Worm (Caenorhabditis elegans): Measurements from ENCODE around the gene F08G12.11.

F08G12.11 gene

DNA sequence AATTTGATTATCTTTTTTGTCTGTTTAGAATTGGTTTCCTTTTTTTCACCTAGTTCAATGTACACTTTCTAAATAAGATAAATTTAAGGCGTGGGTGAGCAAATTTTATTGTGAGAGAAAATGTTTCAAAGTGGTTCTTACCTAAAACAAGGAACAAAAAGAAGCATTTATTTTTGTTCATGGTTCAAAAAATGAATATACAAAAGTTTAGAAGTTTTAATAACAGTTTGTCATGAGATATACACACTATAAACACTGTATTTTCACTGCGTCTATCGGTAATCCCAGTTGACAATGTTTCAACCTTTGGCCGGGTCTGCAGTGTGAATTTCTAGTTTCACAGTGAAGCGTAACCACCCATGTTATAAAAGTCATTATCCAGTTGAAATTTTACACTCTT, at the start of gene F08G12.11:
Gene F08G12.11 (minus strand): TSS at position 181 of the 400 bp plus-strand sequence.
- TF ChIP-seq nhr-28 (tag; optimal IDR thresholded peaks at IDR 0.05) (no peak), nhr-67 (tag; optimal IDR thresholded peaks at IDR 0.05) (no peak), ztf-11 (tag; optimal IDR thresholded peaks at IDR 0.05) (no peak), nhr-77 (tag; optimal IDR thresholded peaks at IDR 0.05) (no peak), pqm-1 (tag; optimal IDR thresholded peaks at IDR 0.05) (no peak), ztf-4 (tag; optimal IDR thresholded peaks at IDR 0.05) (no peak), nhr-76 (tag; optimal IDR thresholded peaks at IDR 0.05) (no peak), ceh-9 (tag; optimal IDR thresholded peaks at IDR 0.05) (no peak), ceh-16 (tag; optimal IDR thresholded peaks at IDR 0.05) (no peak), elt-3 (tag; optimal IDR thresholded peaks at IDR 0.05) (no peak), skn-1 (tag; optimal IDR thresholded peaks at IDR 0.05) (no peak), aly-2 (tag; optimal IDR thresholded peaks at IDR 0.05) (no peak), fkh-2 (tag; optimal IDR thresholded peaks at IDR 0.05) (no peak)

DNA sequence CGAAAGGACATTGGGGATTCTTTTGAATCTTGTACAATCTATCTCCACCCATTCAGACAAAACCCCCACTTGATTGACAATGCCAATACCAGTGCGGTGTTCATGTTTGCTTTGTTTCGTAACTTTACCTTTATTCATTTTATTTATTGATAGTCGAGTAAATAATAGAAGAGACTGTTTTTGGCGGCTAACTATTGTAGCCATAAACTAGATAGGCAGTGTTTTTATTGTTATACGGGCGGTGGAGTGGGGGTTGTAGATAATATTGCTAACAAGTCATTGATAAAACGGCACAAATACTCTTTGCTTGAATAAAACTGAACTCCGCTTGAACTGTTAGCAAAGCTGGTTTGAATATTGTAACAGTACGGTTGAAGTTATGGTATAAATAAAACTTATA, 49.5 kb upstream of the F08G12.11 start:
- TF ChIP-seq pha-4 (tag; optimal IDR thresholded peaks at IDR 0.05): peak; percentile 71
- no peak for TF ChIP-seq jun-1 (tag; optimal IDR thresholded peaks at IDR 0.05)
- TF ChIP-seq elt-2 (tag; optimal IDR thresholded peaks at IDR 0.05): peak; percentile 36

DNA sequence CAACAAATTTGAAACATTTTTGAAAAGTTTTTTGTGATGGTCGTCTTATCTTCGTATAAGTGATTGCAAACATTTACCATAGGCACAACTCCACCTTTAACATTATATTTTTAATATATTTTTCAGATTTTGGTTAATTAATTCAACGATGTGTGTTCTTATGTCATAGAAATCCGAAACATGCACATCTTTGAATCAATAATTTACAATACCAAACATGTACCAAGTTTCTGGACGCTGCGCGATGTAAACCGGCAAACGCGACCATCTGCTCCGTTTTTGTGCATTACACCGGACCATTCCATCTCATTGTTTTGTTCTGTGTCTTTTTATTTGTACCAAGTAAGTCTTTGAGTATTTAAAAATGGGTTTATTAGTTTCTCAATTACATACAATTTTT, 42.1 kb upstream of the F08G12.11 start, which contains the start of gene pgp-4:
Gene pgp-4 (plus strand): TSS at position 301 of the 400 bp plus-strand sequence.
- TF ChIP-seq ceh-82 (tag; optimal IDR thresholded peaks at IDR 0.05) (no peak), nhr-43 (tag; optimal IDR thresholded peaks at IDR 0.05; ENCODE audit: poor library complexity, severe bottlenecking) (no peak), nhr-12 (tag; optimal IDR thresholded peaks at IDR 0.05) (no peak), hmg-11 (tag; optimal IDR thresholded peaks at IDR 0.05) (no peak), fkh-10 (GFP tag; optimal IDR thresholded peaks at IDR 0.05) (no peak), nhr-237 (tag; optimal IDR thresholded peaks at IDR 0.05) (no peak), elt-3 (tag; optimal IDR thresholded peaks at IDR 0.05) (no peak), egl-27 (tag; optimal IDR thresholded peaks at IDR 0.05) (no peak), pha-4 (tag; optimal IDR thresholded peaks at IDR 0.05) (no peak)

DNA sequence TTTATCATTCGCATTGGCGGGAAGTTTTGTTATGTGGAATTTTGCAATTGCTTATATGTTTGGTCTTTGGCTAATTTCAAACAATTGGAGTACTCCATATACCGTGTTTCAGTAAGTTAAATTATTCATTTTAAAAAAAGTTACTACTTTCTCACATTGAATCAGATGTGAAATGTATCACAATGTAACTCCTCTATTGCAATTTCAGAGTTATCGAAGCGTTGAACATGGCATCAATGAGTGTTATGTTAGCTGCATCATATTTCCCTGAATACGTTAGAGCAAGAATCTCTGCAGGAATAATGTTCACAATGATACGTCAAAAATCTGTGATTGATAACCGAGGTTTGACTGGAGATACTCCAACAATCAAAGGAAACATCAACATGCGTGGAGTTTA, 40.5 kb upstream of the F08G12.11 start:
- TF ChIP-seq jun-1 (tag; optimal IDR thresholded peaks at IDR 0.05) (no peak), skn-1 (tag; optimal IDR thresholded peaks at IDR 0.05) (no peak), ceh-82 (tag; optimal IDR thresholded peaks at IDR 0.05) (no peak), elt-1 (tag; optimal IDR thresholded peaks at IDR 0.05) (no peak), unc-39 (tag; optimal IDR thresholded peaks at IDR 0.05) (no peak), pqm-1 (tag; optimal IDR thresholded peaks at IDR 0.05) (no peak), mml-1 (tag; optimal IDR thresholded peaks at IDR 0.05) (no peak), mdl-1 (tag; optimal IDR thresholded peaks at IDR 0.05) (no peak), daf-12 (tag; optimal IDR thresholded peaks at IDR 0.05) (no peak), lin-39 (tag; optimal IDR thresholded peaks at IDR 0.05) (no peak), nhr-25 (tag; optimal IDR thresholded peaks at IDR 0.05) (no peak), tbx-2 (tag; optimal IDR thresholded peaks at IDR 0.05) (no peak), ceh-9 (tag; optimal IDR thresholded peaks at IDR 0.05) (no peak)

DNA sequence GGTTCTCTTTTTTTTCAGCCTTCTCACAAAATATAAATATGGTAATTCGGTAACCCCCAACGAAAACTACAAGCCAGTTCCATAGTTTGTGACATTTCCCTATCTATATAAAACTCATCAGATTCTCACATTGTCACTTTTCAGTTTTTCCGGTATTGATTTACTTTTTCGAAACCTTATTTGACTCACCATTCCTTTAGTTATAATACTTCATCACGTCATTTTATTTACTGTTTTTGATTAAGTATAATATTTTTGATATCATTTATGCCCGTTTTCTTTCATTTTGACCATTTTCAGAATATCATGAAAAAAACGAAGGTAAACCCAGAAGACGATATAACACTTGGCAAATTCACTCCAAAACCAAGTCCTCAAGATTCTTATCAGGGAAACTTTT, 36.5 kb upstream of the F08G12.11 start, which contains the start of gene pgp-3:
Gene pgp-3 (plus strand): TSS at position 301 of the 400 bp plus-strand sequence.
- TF ChIP-seq skn-1 (tag; optimal IDR thresholded peaks at IDR 0.05) (no peak), eor-1 (tag; optimal IDR thresholded peaks at IDR 0.05) (no peak), nhr-23 (tag; optimal IDR thresholded peaks at IDR 0.05) (no peak), nfya-1 (tag; optimal IDR thresholded peaks at IDR 0.05; ENCODE audit: insufficient read depth) (no peak), lsy-12 (tag; optimal IDR thresholded peaks at IDR 0.05) (no peak), nhr-77 (tag; optimal IDR thresholded peaks at IDR 0.05) (no peak), jun-1 (tag; optimal IDR thresholded peaks at IDR 0.05) (no peak), unc-39 (tag; optimal IDR thresholded peaks at IDR 0.05) (no peak), unc-62 (GFP tag; optimal IDR thresholded peaks at IDR 0.05) (no peak), fkh-10 (GFP tag; optimal IDR thresholded peaks at IDR 0.05) (no peak), nhr-25 (tag; optimal IDR thresholded peaks at IDR 0.05) (no peak), nhr-43 (tag; optimal IDR thresholded peaks at IDR 0.05; ENCODE audit: poor library complexity, severe bottlenecking) (no peak), pqm-1 (tag; optimal IDR thresholded peaks at IDR 0.05) (no peak), nhr-11 (tag; optimal IDR thresholded peaks at IDR 0.05) (no peak), ceh-9 (tag; optimal IDR thresholded peaks at IDR 0.05) (no peak), nhr-237 (tag; optimal IDR thresholded peaks at IDR 0.05) (no peak), sea-2 (GFP tag; optimal IDR thresholded peaks at IDR 0.05) (no peak), nhr-76 (tag; optimal IDR thresholded peaks at IDR 0.05) (no peak), egl-5 (tag; optimal IDR thresholded peaks at IDR 0.05) (no peak), nhr-67 (tag; optimal IDR thresholded peaks at IDR 0.05) (no peak)
